Fruit fly (Drosophila melanogaster): ENCODE results near the gene atms.

atms gene

DNA sequence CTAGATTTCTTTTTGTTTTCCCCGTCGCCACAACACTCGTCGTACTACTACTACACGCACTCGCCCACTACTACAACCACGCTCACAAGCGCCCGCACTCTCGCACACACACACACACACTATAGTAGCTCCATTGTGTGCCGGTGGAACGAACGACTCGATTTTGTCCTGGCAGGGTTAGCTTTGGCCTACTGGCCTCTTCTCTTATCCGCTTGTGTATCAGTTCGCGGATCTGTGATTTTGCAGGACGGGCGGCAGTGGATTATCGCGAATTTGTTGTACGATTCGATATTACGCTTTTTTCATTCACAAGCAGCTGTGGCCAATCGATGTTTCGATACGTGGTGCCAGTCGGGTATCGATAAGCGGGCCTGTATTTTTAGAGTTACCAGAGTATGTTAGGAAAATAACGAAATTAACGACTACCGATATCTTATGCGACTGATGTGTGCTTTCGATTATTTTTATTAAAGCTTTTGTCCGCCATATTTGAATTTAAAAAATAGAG lies 71.3 kb downstream of the atms start, which contains the start of gene CG14657:
Gene CG14657, minus strand, starts transcription at position 335 of the 508 bp plus-strand sequence.
- TF ChIP-seq Myc (optimal IDR thresholded peaks at IDR 0.05) (no peak), psq (GFP tag; optimal IDR thresholded peaks at IDR 0.05) (peak; percentile 5), N (GFP tag; optimal IDR thresholded peaks at IDR 0.05) (peak; percentile 69), CG32264 (GFP tag; optimal IDR thresholded peaks at IDR 0.05) (no peak), Dif (GFP tag; optimal IDR thresholded peaks at IDR 0.05; ENCODE audit: partially characterized antibody) (peak; percentile 15), usp (GFP tag; optimal IDR thresholded peaks at IDR 0.05) (no peak), woc (GFP tag; optimal IDR thresholded peaks at IDR 0.05) (no peak)

DNA sequence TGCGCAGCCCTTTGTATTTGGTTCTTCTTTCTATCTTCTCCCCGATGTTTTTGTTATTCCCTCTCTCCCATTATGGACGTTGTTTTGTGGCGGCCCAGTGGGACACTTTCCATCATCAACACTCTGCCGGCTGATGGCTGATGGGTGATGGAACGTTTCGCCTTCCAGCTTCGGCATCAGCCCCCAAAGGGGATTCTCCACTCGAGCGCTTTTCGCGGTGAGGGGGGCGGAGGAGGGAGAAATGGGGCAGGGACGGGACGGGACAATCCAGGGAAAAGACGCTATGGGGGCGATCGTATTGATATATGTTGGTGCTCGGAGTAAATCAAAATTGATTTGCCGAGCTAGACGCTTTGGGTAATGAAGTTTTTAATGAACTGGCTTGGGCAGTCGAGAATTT lies 75.4 kb downstream of the atms start:
- no peak for TF ChIP-seq CG9705 (GFP tag; optimal IDR thresholded peaks at IDR 0.05)
- no peak for TF ChIP-seq rgr (GFP tag; optimal IDR thresholded peaks at IDR 0.05)
- TF ChIP-seq Hr83 (GFP tag; optimal IDR thresholded peaks at IDR 0.05; ENCODE audit: poor library complexity, severe bottlenecking), result no peak
- no peak for TF ChIP-seq HLH106 (tag; optimal IDR thresholded peaks at IDR 0.05)
- TF ChIP-seq sage (GFP tag; optimal IDR thresholded peaks at IDR 0.05), result no peak
- TF ChIP-seq sv (GFP tag; optimal IDR thresholded peaks at IDR 0.05), result no peak
